Worm (Caenorhabditis elegans) whole organism, late embryonic: ENCODE data around the gene C16D9.5.

ENCODE experiments used
- C08G9.2 ChIP-seq: sonication (generic microtip); optimal IDR thresholded peaks from 2 replicates; lab custom pipeline; 2016; ENCODE audit warnings: mild to moderate bottlenecking, missing genetic modification characterization, moderate library complexity, missing compliant biosample characterization
- C38D4.7 ChIP-seq: fragments of 200-800 bp; sonication (Bioruptor generic); optimal IDR thresholded peaks from 2 replicates; lab custom pipeline; 2018; ENCODE audit warnings: mild to moderate bottlenecking, missing genetic modification characterization, moderate library complexity, missing compliant biosample characterization
- F13H6.1 ChIP-seq: sonication (generic microtip); optimal IDR thresholded peaks from 2 replicates; lab custom pipeline; 2016; ENCODE audit warnings: missing genetic modification characterization, missing compliant biosample characterization
- K09A11.1 ChIP-seq: sonication (generic microtip); optimal IDR thresholded peaks from 2 replicates; lab custom pipeline; 2017; ENCODE audit warnings: antibody characterized with exemption, mild to moderate bottlenecking, missing genetic modification characterization, missing compliant biosample characterization; ENCODE audit not compliant: insufficient read depth
- Y22D7AL.16 ChIP-seq: sonication (generic microtip); optimal IDR thresholded peaks from 2 replicates; lab custom pipeline; 2016; ENCODE audit warnings: missing genetic modification characterization, missing compliant biosample characterization
- ama-1 ChIP-seq: fragments of 150-350 bp; optimal IDR thresholded peaks from 2 replicates; lab custom pipeline; 2014
- ceh-18 ChIP-seq: sonication (generic microtip); optimal IDR thresholded peaks from 2 replicates; lab custom pipeline; 2016; ENCODE audit warnings: missing genetic modification characterization, missing compliant biosample characterization
- ceh-2 ChIP-seq: sonication (generic microtip); optimal IDR thresholded peaks from 2 replicates; lab custom pipeline; 2016; ENCODE audit warnings: missing genotype, missing genetic modification characterization, missing compliant biosample characterization
- ceh-24 ChIP-seq: sonication (generic microtip); optimal IDR thresholded peaks from 2 replicates; lab custom pipeline; 2016; ENCODE audit warnings: mild to moderate bottlenecking, missing genetic modification characterization, missing compliant biosample characterization
- ceh-30 ChIP-seq: fragments of 150-350 bp; optimal IDR thresholded peaks from 2 replicates; lab custom pipeline; 2014; ENCODE audit warnings: missing biosample characterization, missing genetic modification characterization
- ceh-31 ChIP-seq: sonication (generic microtip); optimal IDR thresholded peaks from 2 replicates; lab custom pipeline; 2016; ENCODE audit warnings: missing genetic modification characterization, missing compliant biosample characterization
- ceh-45 ChIP-seq: fragments of 200-800 bp; sonication (Bioruptor generic); IDR thresholded peaks from 2 replicates; pipeline ENCODE4 v1.3.6; 2022; ENCODE audit warnings: missing genetic modification reagents, missing genetic modification characterization, missing compliant biosample characterization
- ceh-9 ChIP-seq: sonication (generic microtip); optimal IDR thresholded peaks from 2 replicates; lab custom pipeline; 2016; ENCODE audit warnings: mild to moderate bottlenecking, missing genetic modification characterization, inconsistent platforms, missing compliant biosample characterization
- che-1 ChIP-seq: sonication (generic microtip); optimal IDR thresholded peaks from 2 replicates; lab custom pipeline; 2016; ENCODE audit warnings: mild to moderate bottlenecking, missing genetic modification characterization, missing compliant biosample characterization
- dve-1 ChIP-seq: sonication (generic microtip); optimal IDR thresholded peaks from 2 replicates; lab custom pipeline; 2017; ENCODE audit warnings: antibody characterized with exemption, mild to moderate bottlenecking, missing genetic modification characterization, missing compliant biosample characterization
- elt-2 ChIP-seq: sonication (generic microtip); optimal IDR thresholded peaks from 2 replicates; lab custom pipeline; 2016; ENCODE audit warnings: missing genetic modification reagents, missing genetic modification characterization, missing compliant biosample characterization
- elt-4 ChIP-seq: sonication (generic microtip); optimal IDR thresholded peaks from 2 replicates; lab custom pipeline; 2016; ENCODE audit warnings: missing genetic modification characterization, missing compliant biosample characterization
- ets-4 ChIP-seq: sonication (generic microtip); optimal IDR thresholded peaks from 2 replicates; lab custom pipeline; 2016; ENCODE audit warnings: missing genetic modification characterization, missing compliant biosample characterization
- fax-1 ChIP-seq: sonication (generic microtip); optimal IDR thresholded peaks from 2 replicates; lab custom pipeline; 2016; ENCODE audit warnings: missing genotype, missing genetic modification characterization, missing compliant biosample characterization
- fkh-10 ChIP-seq: fragments of 150-350 bp; optimal IDR thresholded peaks from 2 replicates; lab custom pipeline; 2014; ENCODE audit warnings: missing biosample characterization, missing genetic modification reagents, missing genetic modification characterization
- hlh-15 ChIP-seq: sonication (generic microtip); optimal IDR thresholded peaks from 2 replicates; lab custom pipeline; 2016; ENCODE audit warnings: missing genetic modification characterization, missing compliant biosample characterization
- hlh-6 ChIP-seq: sonication (generic microtip); optimal IDR thresholded peaks from 2 replicates; lab custom pipeline; 2016; ENCODE audit warnings: missing genotype, missing genetic modification characterization, missing compliant biosample characterization
- mec-3 ChIP-seq: sonication (generic microtip); optimal IDR thresholded peaks from 2 replicates; lab custom pipeline; 2016; ENCODE audit warnings: borderline replicate concordance, missing genetic modification characterization, missing compliant biosample characterization
- nfya-1 ChIP-seq: sonication (generic microtip); optimal IDR thresholded peaks from 2 replicates; lab custom pipeline; 2017; ENCODE audit warnings: missing genetic modification characterization, mild to moderate bottlenecking, missing compliant biosample characterization, antibody characterized with exemption, moderate library complexity
- nhr-232 ChIP-seq: sonication (generic microtip); optimal IDR thresholded peaks from 2 replicates; lab custom pipeline; 2016; ENCODE audit warnings: missing genetic modification characterization, missing compliant biosample characterization
- pax-1 ChIP-seq: fragments of 150-350 bp; optimal IDR thresholded peaks from 2 replicates; lab custom pipeline; 2014; ENCODE audit warnings: missing biosample characterization, missing genetic modification characterization
- pha-2 ChIP-seq: sonication (generic microtip); optimal IDR thresholded peaks from 2 replicates; lab custom pipeline; 2017; ENCODE audit warnings: mild to moderate bottlenecking, missing genetic modification characterization, missing compliant biosample characterization
- pha-4 ChIP-seq: fragments of 150-350 bp; optimal IDR thresholded peaks from 2 replicates; lab custom pipeline; 2018; ENCODE audit warnings: missing biosample characterization, missing genetic modification reagents, missing genetic modification characterization
- pqm-1 ChIP-seq: sonication (generic microtip); optimal IDR thresholded peaks from 2 replicates; lab custom pipeline; 2016; ENCODE audit warnings: missing genetic modification characterization, missing compliant biosample characterization
- pros-1 ChIP-seq: fragments of 150-350 bp; optimal IDR thresholded peaks from 2 replicates; lab custom pipeline; 2014; ENCODE audit warnings: missing biosample characterization, missing genetic modification reagents, missing genetic modification characterization
- ref-2 ChIP-seq: sonication (generic microtip); optimal IDR thresholded peaks from 2 replicates; lab custom pipeline; 2016; ENCODE audit warnings: missing genetic modification characterization, missing compliant biosample characterization
- rnt-1 ChIP-seq: sonication (generic microtip); optimal IDR thresholded peaks from 2 replicates; lab custom pipeline; 2016; ENCODE audit warnings: missing genetic modification characterization, missing compliant biosample characterization
- sdc-2 ChIP-seq: sonication (generic microtip); optimal IDR thresholded peaks from 2 replicates; lab custom pipeline; 2016; ENCODE audit warnings: missing genotype, missing genetic modification characterization, missing compliant biosample characterization
- sox-4 ChIP-seq: sonication (generic microtip); optimal IDR thresholded peaks from 2 replicates; lab custom pipeline; 2017; ENCODE audit warnings: mild to moderate bottlenecking, missing genetic modification characterization, inconsistent platforms, missing compliant biosample characterization
- syd-9 ChIP-seq: sonication (generic microtip); optimal IDR thresholded peaks from 2 replicates; lab custom pipeline; 2016; ENCODE audit warnings: mild to moderate bottlenecking, missing genetic modification characterization, moderate library complexity, missing compliant biosample characterization
- tbx-2 ChIP-seq: sonication (generic microtip); optimal IDR thresholded peaks from 2 replicates; lab custom pipeline; 2016; ENCODE audit warnings: missing genetic modification characterization, missing compliant biosample characterization
- unc-42 ChIP-seq: sonication (generic microtip); optimal IDR thresholded peaks from 2 replicates; lab custom pipeline; 2016; ENCODE audit warnings: missing genotype, missing genetic modification characterization, missing compliant biosample characterization
- unc-86 ChIP-seq: sonication (generic microtip); optimal IDR thresholded peaks from 2 replicates; lab custom pipeline; 2016; ENCODE audit warnings: missing genetic modification characterization, missing compliant biosample characterization

Gene C16D9.5

DNA sequence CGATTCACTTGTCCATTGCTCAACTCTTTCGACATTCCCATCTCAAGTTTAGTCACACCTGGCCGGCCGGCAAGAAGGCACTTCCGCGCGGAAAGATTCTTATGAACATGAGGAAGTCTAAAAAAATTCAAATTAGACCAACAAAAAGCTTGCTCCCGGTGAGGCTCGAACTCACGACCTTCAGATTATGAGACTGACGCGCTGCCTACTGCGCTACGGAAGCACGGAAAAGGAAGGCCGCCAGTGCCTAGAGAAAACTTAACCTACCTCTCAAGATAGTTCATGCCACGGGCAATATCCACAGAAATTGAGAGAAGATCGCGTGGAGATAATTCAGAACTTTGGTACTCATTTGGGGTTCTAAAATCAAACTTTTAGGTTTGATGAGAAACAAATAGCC is 15.3 kb downstream of the C16D9.5 start:
- TF ChIP-seq C08G9.2, result peak; percentile 23
- TF ChIP-seq hlh-6 (tag; lab: Kevin White, UChicago), result peak; percentile 20
- peak; percentile 23 for TF ChIP-seq che-1 (tag; lab: Kevin White, UChicago)
- no peak for TF ChIP-seq fkh-10 (GFP tag; lab: Kevin White, UChicago)
- no peak for TF ChIP-seq pax-1 (tag; lab: Kevin White, UChicago)
- TF ChIP-seq elt-4, result no peak
- no peak for TF ChIP-seq sdc-2 (tag; lab: Kevin White, UChicago)

DNA sequence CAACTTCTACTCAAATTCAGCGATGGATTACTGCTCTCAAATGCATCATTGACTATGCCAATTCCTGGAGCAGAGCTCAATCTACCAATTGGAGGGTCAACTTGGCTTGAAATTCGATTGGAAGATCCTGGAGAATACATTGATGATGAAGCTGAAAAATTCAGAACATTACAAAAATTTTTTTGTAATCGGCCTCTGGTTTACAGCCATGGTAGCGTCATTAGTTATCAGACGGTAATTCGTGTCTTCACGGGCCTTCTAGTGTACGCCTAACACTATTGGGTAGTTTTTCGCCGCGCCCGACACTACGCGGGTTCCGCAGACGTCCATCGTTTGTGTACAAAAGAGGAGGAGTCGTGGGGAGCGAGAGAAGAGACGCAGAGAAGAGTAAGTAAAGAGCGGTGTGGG is 16.6 kb downstream of the C16D9.5 start:
- TF ChIP-seq ceh-2 (tag; lab: Kevin White, UChicago), result peak; percentile 7
- peak; percentile 10 for TF ChIP-seq ceh-18
- TF ChIP-seq C08G9.2, result peak; percentile 26
- peak; percentile 17 for TF ChIP-seq tbx-2
- TF ChIP-seq ceh-31 (tag; lab: Kevin White, UChicago), result peak; percentile 27
- TF ChIP-seq Y22D7AL.16 (tag; lab: Kevin White, UChicago), result no peak
- no peak for TF ChIP-seq pros-1 (tag; lab: Kevin White, UChicago)
- peak; percentile 33 for TF ChIP-seq rnt-1
- TF ChIP-seq ama-1, result peak; percentile 82
- TF ChIP-seq pax-1 (tag; lab: Kevin White, UChicago), result no peak
- peak; percentile 15 for TF ChIP-seq syd-9
- TF ChIP-seq nfya-1, result peak; percentile 49
- TF ChIP-seq sdc-2 (tag; lab: Kevin White, UChicago), result no peak
- peak; percentile 12 for TF ChIP-seq ceh-30 (tag; lab: Kevin White, UChicago)
- TF ChIP-seq ref-2 (tag; lab: Kevin White, UChicago), result peak; percentile 17
- no peak for TF ChIP-seq fax-1 (tag; lab: Kevin White, UChicago)

DNA sequence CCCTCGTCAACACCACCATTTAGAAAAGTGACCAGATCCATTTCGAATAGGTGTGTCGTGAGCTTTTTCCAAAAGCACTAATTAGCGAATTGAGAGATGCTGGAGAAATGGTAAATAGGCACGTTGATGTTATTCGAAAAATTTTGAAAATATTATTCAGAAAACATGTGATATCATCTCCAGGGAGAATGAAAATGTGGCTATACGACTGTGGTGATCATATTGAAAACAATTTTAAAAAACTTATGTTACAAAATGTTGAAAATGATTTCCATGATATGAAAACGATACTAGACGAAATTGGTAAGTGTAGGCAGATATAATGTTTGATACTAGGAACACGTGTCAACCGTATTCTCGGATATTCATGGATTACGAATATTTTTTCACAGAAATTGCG is 18.5 kb downstream of the C16D9.5 start, which contains the start of gene K07C11.10:
Gene K07C11.10, minus strand, starts transcription at position 101 of the 400 bp plus-strand sequence.
- TF ChIP-seq dve-1 (tag; lab: Kevin White, UChicago) (no peak), ref-2 (tag; lab: Kevin White, UChicago) (no peak), ceh-45 (no peak), mec-3 (tag; lab: Kevin White, UChicago) (no peak), F13H6.1 (no peak), elt-2 (no peak), Y22D7AL.16 (tag; lab: Kevin White, UChicago) (no peak), sox-4 (tag; lab: Kevin White, UChicago) (no peak), unc-42 (no peak), ceh-9 (tag; lab: Kevin White, UChicago) (no peak), hlh-15 (tag; lab: Kevin White, UChicago) (no peak), C38D4.7 (GFP tag; lab: Kevin White, UChicago) (no peak), pha-4 (tag; lab: Kevin White, UChicago) (no peak), pqm-1 (no peak), fkh-10 (GFP tag; lab: Kevin White, UChicago) (no peak), pha-2 (tag; lab: Kevin White, UChicago) (no peak), che-1 (tag; lab: Kevin White, UChicago) (no peak), nhr-232 (no peak)

DNA sequence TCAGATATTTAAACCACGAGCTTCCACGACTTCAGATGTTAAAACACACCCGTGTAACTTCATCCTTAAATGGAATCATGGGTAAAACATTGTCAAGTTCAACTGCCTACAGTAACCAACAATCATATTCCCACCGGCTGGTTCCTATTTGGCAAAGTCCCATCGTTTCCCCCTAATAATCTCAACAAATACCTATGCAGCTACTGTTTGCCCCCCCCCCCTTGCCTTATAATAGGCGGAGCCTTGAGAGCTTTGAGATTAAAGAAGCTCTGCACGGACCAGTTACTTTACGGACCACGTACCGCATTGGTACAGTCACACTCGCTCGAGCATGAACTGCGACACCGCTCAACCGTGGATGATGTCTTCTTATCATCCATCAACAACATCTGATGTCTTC is 20.7 kb downstream of the C16D9.5 start, which contains the start of gene pax-1:
Gene pax-1, plus strand, starts transcription at position 301 of the 400 bp plus-strand sequence.
- TF ChIP-seq ceh-2 (tag; lab: Kevin White, UChicago) (no peak), sox-4 (tag; lab: Kevin White, UChicago) (no peak), K09A11.1 (tag; lab: Kevin White, UChicago) (no peak), ceh-24 (tag; lab: Kevin White, UChicago) (no peak), unc-86 (no peak), elt-2 (no peak), mec-3 (tag; lab: Kevin White, UChicago) (no peak), ets-4 (no peak)
